Worm (Caenorhabditis elegans) whole organism, late embryonic: Measurements from ENCODE around the gene epg-6.

Experiments used
- C38D4.7 ChIP-seq: fragments of 200-800 bp; sonication (Bioruptor generic); optimal IDR thresholded peaks from 2 replicates; lab custom pipeline; 2018; ENCODE audit warnings: mild to moderate bottlenecking, missing genetic modification characterization, moderate library complexity, missing compliant biosample characterization
- K02D7.2 ChIP-seq: sonication (generic microtip); optimal IDR thresholded peaks from 2 replicates; lab custom pipeline; 2017; ENCODE audit warnings: mild to moderate bottlenecking, missing genetic modification characterization, missing compliant biosample characterization
- K09A11.1 ChIP-seq: sonication (generic microtip); optimal IDR thresholded peaks from 2 replicates; lab custom pipeline; 2017; ENCODE audit warnings: antibody characterized with exemption, mild to moderate bottlenecking, missing genetic modification characterization, missing compliant biosample characterization; ENCODE audit not compliant: insufficient read depth
- T23F11.4 ChIP-seq: fragments of 200-800 bp; sonication (Bioruptor generic); optimal IDR thresholded peaks from 2 replicates; lab custom pipeline; 2018; ENCODE audit warnings: mild to moderate bottlenecking, missing genetic modification characterization, missing compliant biosample characterization
- ahr-1 ChIP-seq: sonication (generic microtip); optimal IDR thresholded peaks from 2 replicates; lab custom pipeline; 2016; ENCODE audit warnings: missing genetic modification characterization, missing compliant biosample characterization
- ama-1 ChIP-seq: fragments of 150-350 bp; optimal IDR thresholded peaks from 2 replicates; lab custom pipeline; 2014
- ceh-18 ChIP-seq: sonication (generic microtip); optimal IDR thresholded peaks from 2 replicates; lab custom pipeline; 2016; ENCODE audit warnings: missing genetic modification characterization, missing compliant biosample characterization
- ceh-2 ChIP-seq: sonication (generic microtip); optimal IDR thresholded peaks from 2 replicates; lab custom pipeline; 2016; ENCODE audit warnings: missing genotype, missing genetic modification characterization, missing compliant biosample characterization
- ceh-22 ChIP-seq: sonication (generic microtip); optimal IDR thresholded peaks from 2 replicates; lab custom pipeline; 2017; ENCODE audit warnings: missing biosample characterization, missing genetic modification characterization
- ceh-30 ChIP-seq: fragments of 150-350 bp; optimal IDR thresholded peaks from 2 replicates; lab custom pipeline; 2014; ENCODE audit warnings: missing biosample characterization, missing genetic modification characterization
- ceh-31 ChIP-seq: sonication (generic microtip); optimal IDR thresholded peaks from 2 replicates; lab custom pipeline; 2016; ENCODE audit warnings: missing genetic modification characterization, missing compliant biosample characterization
- ceh-34 ChIP-seq: sonication (generic microtip); optimal IDR thresholded peaks from 2 replicates; lab custom pipeline; 2016; ENCODE audit warnings: mild to moderate bottlenecking, missing genetic modification characterization, missing compliant biosample characterization
- ceh-48 ChIP-seq: sonication (generic microtip); optimal IDR thresholded peaks from 2 replicates; lab custom pipeline; 2016; ENCODE audit warnings: missing genetic modification characterization, inconsistent platforms, missing compliant biosample characterization
- ceh-6 ChIP-seq: fragments of 200-800 bp; sonication (Bioruptor generic); optimal IDR thresholded peaks from 2 replicates; lab custom pipeline; 2018; ENCODE audit warnings: mild to moderate bottlenecking, missing genetic modification characterization, missing compliant biosample characterization
- elt-2 ChIP-seq: sonication (generic microtip); optimal IDR thresholded peaks from 2 replicates; lab custom pipeline; 2016; ENCODE audit warnings: missing genetic modification reagents, missing genetic modification characterization, missing compliant biosample characterization
- ets-4 ChIP-seq: sonication (generic microtip); optimal IDR thresholded peaks from 2 replicates; lab custom pipeline; 2016; ENCODE audit warnings: missing genetic modification characterization, missing compliant biosample characterization
- eyg-1 ChIP-seq: sonication (generic microtip); optimal IDR thresholded peaks from 2 replicates; lab custom pipeline; 2016; ENCODE audit warnings: missing genotype, missing genetic modification characterization, missing compliant biosample characterization
- fkh-6 ChIP-seq: sonication (generic microtip); optimal IDR thresholded peaks from 2 replicates; lab custom pipeline; 2016; ENCODE audit warnings: missing genetic modification characterization, missing compliant biosample characterization
- gmeb-2 ChIP-seq: sonication (generic microtip); optimal IDR thresholded peaks from 2 replicates; lab custom pipeline; 2016; ENCODE audit warnings: missing genetic modification characterization, inconsistent platforms, missing compliant biosample characterization
- hlh-13 ChIP-seq: fragments of 200-800 bp; sonication (Bioruptor generic); optimal IDR thresholded peaks from 2 replicates; lab custom pipeline; 2018; ENCODE audit warnings: mild to moderate bottlenecking, missing genetic modification characterization, missing compliant biosample characterization
- hlh-15 ChIP-seq: sonication (generic microtip); optimal IDR thresholded peaks from 2 replicates; lab custom pipeline; 2016; ENCODE audit warnings: missing genetic modification characterization, missing compliant biosample characterization
- hlh-30 ChIP-seq: sonication (generic microtip); optimal IDR thresholded peaks from 2 replicates; lab custom pipeline; 2017; ENCODE audit warnings: antibody characterized with exemption, missing genetic modification characterization, missing compliant biosample characterization; ENCODE audit not compliant: insufficient read depth
- hlh-8 ChIP-seq: sonication (generic microtip); optimal IDR thresholded peaks from 2 replicates; lab custom pipeline; 2016; ENCODE audit warnings: missing genotype, missing genetic modification characterization, missing compliant biosample characterization
- lin-11 ChIP-seq: fragments of 200-800 bp; sonication (Bioruptor generic); optimal IDR thresholded peaks from 2 replicates; lab custom pipeline; 2018; ENCODE audit warnings: mild to moderate bottlenecking, missing genetic modification characterization, missing compliant biosample characterization
- mec-3 ChIP-seq: sonication (generic microtip); optimal IDR thresholded peaks from 2 replicates; lab custom pipeline; 2016; ENCODE audit warnings: borderline replicate concordance, missing genetic modification characterization, missing compliant biosample characterization
- nfya-1 ChIP-seq: sonication (generic microtip); optimal IDR thresholded peaks from 2 replicates; lab custom pipeline; 2017; ENCODE audit warnings: missing genetic modification characterization, mild to moderate bottlenecking, missing compliant biosample characterization, antibody characterized with exemption, moderate library complexity
- nhr-11 ChIP-seq: fragments of 150-350 bp; optimal IDR thresholded peaks from 2 replicates; lab custom pipeline; 2014; ENCODE audit warnings: missing biosample characterization, missing genetic modification characterization
- npax-4 ChIP-seq: sonication (generic microtip); optimal IDR thresholded peaks from 2 replicates; lab custom pipeline; 2016; ENCODE audit warnings: missing genetic modification characterization, missing compliant biosample characterization
- odd-2 ChIP-seq: sonication (generic microtip); optimal IDR thresholded peaks from 2 replicates; lab custom pipeline; 2017; ENCODE audit warnings: antibody characterized with exemption, mild to moderate bottlenecking, missing genetic modification characterization, missing compliant biosample characterization
- pag-3 ChIP-seq: sonication (generic microtip); optimal IDR thresholded peaks from 2 replicates; lab custom pipeline; 2016; ENCODE audit warnings: missing compliant biosample characterization, missing genetic modification characterization, borderline replicate concordance
- pax-1 ChIP-seq: fragments of 150-350 bp; optimal IDR thresholded peaks from 2 replicates; lab custom pipeline; 2014; ENCODE audit warnings: missing biosample characterization, missing genetic modification characterization
- pha-2 ChIP-seq: sonication (generic microtip); optimal IDR thresholded peaks from 2 replicates; lab custom pipeline; 2017; ENCODE audit warnings: mild to moderate bottlenecking, missing genetic modification characterization, missing compliant biosample characterization
- pha-4 ChIP-seq: fragments of 150-350 bp; optimal IDR thresholded peaks from 2 replicates; lab custom pipeline; 2018; ENCODE audit warnings: missing biosample characterization, missing genetic modification reagents, missing genetic modification characterization
- rnt-1 ChIP-seq: sonication (generic microtip); optimal IDR thresholded peaks from 2 replicates; lab custom pipeline; 2016; ENCODE audit warnings: missing genetic modification characterization, missing compliant biosample characterization
- sdc-2 ChIP-seq: sonication (generic microtip); optimal IDR thresholded peaks from 2 replicates; lab custom pipeline; 2016; ENCODE audit warnings: missing genotype, missing genetic modification characterization, missing compliant biosample characterization
- sox-2 ChIP-seq: fragments of 200-800 bp; sonication (Bioruptor generic); IDR thresholded peaks from 2 replicates; pipeline ENCODE4 v1.3.6; 2022; ENCODE audit warnings: missing genetic modification reagents, missing genetic modification characterization, missing compliant biosample characterization
- tbx-7 ChIP-seq: sonication (generic microtip); optimal IDR thresholded peaks from 2 replicates; lab custom pipeline; 2016; ENCODE audit warnings: missing genotype, missing genetic modification characterization, missing compliant biosample characterization
- unc-42 ChIP-seq: sonication (generic microtip); optimal IDR thresholded peaks from 2 replicates; lab custom pipeline; 2016; ENCODE audit warnings: missing genotype, missing genetic modification characterization, missing compliant biosample characterization
- zip-5 ChIP-seq: sonication (generic microtip); optimal IDR thresholded peaks from 2 replicates; lab custom pipeline; 2016; ENCODE audit warnings: missing genetic modification characterization, missing compliant biosample characterization

Gene epg-6

DNA sequence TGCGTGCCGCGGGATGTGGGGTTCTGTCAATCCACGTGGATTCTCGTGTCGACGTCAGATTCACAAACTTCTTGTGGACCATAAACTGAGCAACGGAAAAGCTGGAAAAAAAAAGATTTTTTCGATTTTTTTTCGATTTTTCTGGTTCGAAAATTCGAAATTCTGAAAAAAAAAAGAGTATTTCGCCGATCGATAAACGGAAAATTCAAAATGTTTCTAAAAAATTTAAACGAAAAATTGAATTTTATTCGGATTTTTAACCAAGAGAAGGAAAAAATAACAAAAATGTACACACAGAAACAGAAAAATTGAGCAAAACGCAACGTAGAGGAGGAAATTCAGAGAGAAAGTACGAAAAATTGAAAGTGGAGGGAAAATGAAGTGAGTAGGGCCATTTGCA lies 3.6 kb downstream of the epg-6 start, which contains the start of gene Y39A1A.3:
Gene Y39A1A.3, minus strand, starts transcription at position 101 of the 400 bp plus-strand sequence.
- TF ChIP-seq sdc-2 (tag; lab: Kevin White, UChicago) (no peak), K09A11.1 (tag; lab: Kevin White, UChicago) (no peak), ceh-34 (no peak), pax-1 (no peak), ceh-31 (tag; lab: Kevin White, UChicago) (no peak), rnt-1 (tag; lab: Kevin White, UChicago) (no peak), ceh-6 (GFP tag; lab: Kevin White, UChicago) (no peak), npax-4 (tag; lab: Kevin White, UChicago) (no peak), fkh-6 (no peak), C38D4.7 (no peak), hlh-8 (tag; lab: Kevin White, UChicago) (no peak), pha-4 (no peak), ceh-2 (tag; lab: Kevin White, UChicago) (no peak)

DNA sequence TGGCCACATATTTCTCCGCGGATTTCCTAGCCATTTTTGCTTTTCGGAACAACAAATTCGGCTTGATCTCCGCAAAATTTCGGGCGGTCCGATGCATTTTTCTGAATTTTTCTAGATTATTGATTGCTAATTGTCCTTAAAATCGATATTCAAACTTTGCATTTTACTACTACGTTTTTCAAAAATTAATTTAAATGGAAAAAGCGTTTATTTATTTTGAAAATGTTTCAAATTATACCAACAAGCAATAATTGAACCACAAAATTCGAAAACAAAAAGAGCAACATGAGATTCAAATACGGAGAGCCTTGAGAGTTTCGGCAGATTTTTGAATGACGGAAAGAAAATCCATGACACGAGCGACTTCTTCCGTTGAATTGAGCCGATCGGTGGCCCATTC lies 4.9 kb downstream of the epg-6 start, which contains the start of gene Y45F3A.9:
Gene Y45F3A.9, minus strand, starts transcription at position 101 of the 400 bp plus-strand sequence.
- TF ChIP-seq pha-2 (no peak), ceh-18 (tag; lab: Kevin White, UChicago) (no peak), ceh-6 (GFP tag; lab: Kevin White, UChicago) (no peak), nfya-1 (tag; lab: Kevin White, UChicago) (no peak), hlh-13 (no peak), K09A11.1 (tag; lab: Kevin White, UChicago) (no peak), eyg-1 (tag; lab: Kevin White, UChicago) (no peak), gmeb-2 (tag; lab: Kevin White, UChicago) (no peak), lin-11 (tag; lab: Kevin White, UChicago) (no peak), mec-3 (tag; lab: Kevin White, UChicago) (no peak), ceh-22 (tag; lab: Kevin White, UChicago) (no peak), odd-2 (tag; lab: Kevin White, UChicago) (no peak), K02D7.2 (tag; lab: Kevin White, UChicago) (no peak), tbx-7 (tag; lab: Kevin White, UChicago) (no peak), ceh-48 (tag; lab: Kevin White, UChicago) (no peak), fkh-6 (no peak), sox-2 (no peak), ahr-1 (tag; lab: Kevin White, UChicago) (no peak), hlh-30 (tag; lab: Kevin White, UChicago) (no peak)

DNA sequence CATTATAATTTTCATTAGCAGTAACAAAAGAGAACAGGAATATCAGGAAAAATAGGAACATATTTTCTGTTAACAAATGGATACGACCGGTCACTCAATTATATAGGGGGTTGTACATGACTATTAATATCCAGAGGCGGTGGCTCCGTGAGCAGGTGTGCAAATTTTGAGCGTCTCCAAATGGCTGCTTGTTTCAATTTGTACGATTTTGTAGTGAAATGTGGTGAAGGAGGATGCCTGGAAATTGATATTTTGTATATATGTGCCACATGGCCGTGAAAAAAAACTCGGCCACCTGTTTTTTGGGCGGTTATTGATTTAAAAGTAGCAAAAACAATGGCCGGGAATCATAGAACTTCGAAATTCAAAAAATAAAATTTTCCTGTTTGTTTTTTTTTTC lies 7.3 kb downstream of the epg-6 start, which contains the start of gene Y45F3A.8:
Gene Y45F3A.8, minus strand, starts transcription at position 101 of the 400 bp plus-strand sequence.
- TF ChIP-seq sdc-2 (tag; lab: Kevin White, UChicago), result no peak
- no peak for TF ChIP-seq ama-1 (lab: Kevin White, UChicago)
- TF ChIP-seq zip-5 (tag; lab: Kevin White, UChicago), result no peak
- TF ChIP-seq nhr-11, result no peak
- no peak for TF ChIP-seq nfya-1 (tag; lab: Kevin White, UChicago)
- no peak for TF ChIP-seq T23F11.4
- no peak for TF ChIP-seq ceh-18 (tag; lab: Kevin White, UChicago)
- TF ChIP-seq eyg-1 (tag; lab: Kevin White, UChicago), result no peak
- no peak for TF ChIP-seq unc-42 (tag; lab: Kevin White, UChicago)
- no peak for TF ChIP-seq gmeb-2 (tag; lab: Kevin White, UChicago)
- no peak for TF ChIP-seq sox-2
- no peak for TF ChIP-seq pag-3
- no peak for TF ChIP-seq hlh-15 (tag; lab: Kevin White, UChicago)
- no peak for TF ChIP-seq pax-1
- TF ChIP-seq ets-4 (tag; lab: Kevin White, UChicago), result no peak
- no peak for TF ChIP-seq K09A11.1 (tag; lab: Kevin White, UChicago)
- TF ChIP-seq ceh-30, result no peak
- no peak for TF ChIP-seq lin-11 (tag; lab: Kevin White, UChicago)
- TF ChIP-seq elt-2 (tag; lab: Kevin White, UChicago), result no peak
